Worm (Caenorhabditis elegans): ENCODE data around the gene subs-4.
A peak's percentile ranks its signal among the peaks of the same experiment; 100 is the strongest.

subs-4 gene

DNA sequence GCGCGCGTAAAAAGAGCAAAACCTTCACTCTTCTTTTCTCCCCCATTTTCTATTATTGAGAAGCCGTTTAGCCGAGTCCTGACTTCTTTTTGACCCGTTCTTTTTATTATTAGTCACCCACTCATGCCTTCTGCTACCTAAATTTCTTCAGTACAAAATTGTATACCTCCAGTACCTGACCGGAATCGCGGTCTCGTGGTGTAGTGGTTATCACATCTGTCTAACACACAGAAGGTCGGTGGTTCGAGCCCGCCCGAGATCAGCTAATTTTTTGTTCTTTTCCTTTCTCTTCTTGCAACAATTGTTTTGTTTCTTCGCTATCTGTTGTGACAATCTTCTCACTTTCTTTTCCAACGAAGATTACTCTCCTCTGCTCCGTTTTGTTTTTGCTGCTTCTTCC lies 29.2 kb upstream of the subs-4 start (continued):
- TF ChIP-seq lin-54 (GFP tag; optimal IDR thresholded peaks at IDR 0.05) (peak; percentile 46), nfyb-1 (GFP tag; IDR thresholded peaks at IDR 0.05) (peak; percentile 25; the same call in 1 of the 2 replicates), ama-1 (optimal IDR thresholded peaks at IDR 0.05) (no peak), ama-1 (GFP tag; optimal IDR thresholded peaks at IDR 0.05) (peak in 1 of 2 experiments; percentile 51), nhr-90 (tag; optimal IDR thresholded peaks at IDR 0.05) (peak; percentile 37), Y56A3A.18 (GFP tag; IDR thresholded peaks at IDR 0.05) (0 out of 2 replicates have a peak, but pooled peaks have one; percentile 54), cebp-1 (GFP tag; IDR thresholded peaks at IDR 0.05) (no peak), cebp-1 (tag; optimal IDR thresholded peaks at IDR 0.05) (peak; percentile 32), D2030.7 (GFP tag; IDR thresholded peaks at IDR 0.05) (peak; percentile 73), mes-4 (tag; optimal IDR thresholded peaks at IDR 0.05) (no peak), chd-7 (tag; optimal IDR thresholded peaks at IDR 0.05) (peak; percentile 44), ceh-27 (GFP tag; optimal IDR thresholded peaks at IDR 0.05) (peak; percentile 41), nfya-2 (GFP tag; IDR thresholded peaks at IDR 0.05) (no peak), attf-5 (GFP tag; optimal IDR thresholded peaks at IDR 0.05) (peak; percentile 30), ztf-25 (GFP tag; IDR thresholded peaks at IDR 0.05) (0 out of 2 replicates have a peak, but pooled peaks have one; percentile 63)

DNA sequence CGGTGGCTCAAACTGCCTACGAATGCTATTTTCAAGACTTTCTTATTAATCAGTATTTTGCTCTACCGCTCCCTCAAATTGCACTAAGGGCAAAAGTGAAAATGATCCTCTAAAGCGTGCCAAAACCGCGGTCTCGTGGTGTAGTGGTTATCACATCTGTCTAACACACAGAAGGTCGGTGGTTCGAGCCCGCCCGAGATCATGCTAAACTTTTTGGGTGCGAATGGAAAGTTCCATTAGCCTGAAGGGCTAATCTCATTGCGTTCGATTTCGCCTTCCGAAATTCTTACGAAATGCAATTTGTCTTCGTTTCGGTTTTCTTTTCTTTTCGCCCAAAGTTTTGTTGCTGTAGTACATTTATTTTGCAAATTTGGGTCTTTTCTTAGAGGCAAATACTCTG lies 28.5 kb upstream of the subs-4 start:
- TF ChIP-seq B0261.1 (tag; optimal IDR thresholded peaks at IDR 0.05) (peak; percentile 63), F39B2.1 (GFP tag; IDR thresholded peaks at IDR 0.05) (no peak), ceh-58 (GFP tag; IDR thresholded peaks at IDR 0.05) (no peak), Y56A3A.18 (GFP tag; IDR thresholded peaks at IDR 0.05) (0 out of 2 replicates have a peak, but pooled peaks have one; percentile 17), akir-1 (GFP tag; optimal IDR thresholded peaks at IDR 0.05) (no peak), ZK185.1 (tag; optimal IDR thresholded peaks at IDR 0.05; ENCODE audit: poor library complexity, severe bottlenecking) (peak; percentile 16), ama-1 (optimal IDR thresholded peaks at IDR 0.05) (no peak), ama-1 (GFP tag; optimal IDR thresholded peaks at IDR 0.05) (peak in 1 of 2 experiments; percentile 21), lsy-27 (tag; optimal IDR thresholded peaks at IDR 0.05; ENCODE audit: borderline replicate concordance, insufficient read depth) (peak; percentile 58), unc-130 (GFP tag; optimal IDR thresholded peaks at IDR 0.05) (no peak), nfya-1 (tag; optimal IDR thresholded peaks at IDR 0.05; ENCODE audit: borderline replicate concordance, insufficient read depth) (no peak), Y53G8AR.9 (GFP tag; conservative IDR thresholded peaks at IDR 0.05) (no peak), hmg-20 (GFP tag; IDR thresholded peaks at IDR 0.05) (no peak), D2030.7 (GFP tag; IDR thresholded peaks at IDR 0.05) (peak; percentile 69), rec-8 (tag; optimal IDR thresholded peaks at IDR 0.05) (no peak), atf-7 (tag; optimal IDR thresholded peaks at IDR 0.05) (no peak), ztf-25 (GFP tag; IDR thresholded peaks at IDR 0.05) (peak; percentile 72), snpc-4 (GFP tag; optimal IDR thresholded peaks at IDR 0.05) (no peak), snpc-4 (tag; optimal IDR thresholded peaks at IDR 0.05) (peak in 2 of 4 experiments; percentile 56 to 61), F52B5.7 (tag; optimal IDR thresholded peaks at IDR 0.05) (peak; percentile 51), tbp1 (GFP tag; optimal IDR thresholded peaks at IDR 0.05) (peak; percentile 86), madf-10 (tag; optimal IDR thresholded peaks at IDR 0.05) (peak; percentile 4), cebp-1 (GFP tag; IDR thresholded peaks at IDR 0.05) (no peak), cebp-1 (tag; optimal IDR thresholded peaks at IDR 0.05) (peak; percentile 50), nhr-179 (tag; optimal IDR thresholded peaks at IDR 0.05) (no peak), dox-1 (GFP tag; IDR thresholded peaks at IDR 0.05) (peak; percentile 54; the same call in 1 of the 2 replicates), Y95B8A.8 (GFP tag; IDR thresholded peaks at IDR 0.05) (no peak), F57A8.1 (GFP tag; optimal IDR thresholded peaks at IDR 0.05) (no peak), attf-3 (GFP tag; conservative IDR thresholded peaks at IDR 0.05) (no peak), rpc-1 (optimal IDR thresholded peaks at IDR 0.05) (peak; percentile 65), rpc-1 (tag; optimal IDR thresholded peaks at IDR 0.05) (peak; percentile 72), lin-26 (GFP tag; IDR thresholded peaks at IDR 0.05) (peak; percentile 81), hsf-1 (GFP tag; IDR thresholded peaks at IDR 0.05) (no peak), T26A5.8 (tag; optimal IDR thresholded peaks at IDR 0.05) (no peak), madf-6 (GFP tag; IDR thresholded peaks at IDR 0.05) (0 out of 2 replicates have a peak, but pooled peaks have one; percentile 38), lin-54 (GFP tag; optimal IDR thresholded peaks at IDR 0.05) (peak; percentile 29), F33H1.4 (GFP tag; IDR thresholded peaks at IDR 0.05) (0 out of 2 replicates have a peak, but pooled peaks have one; percentile 23), F55B11.4 (tag; optimal IDR thresholded peaks at IDR 0.05; ENCODE audit: borderline replicate concordance, insufficient read depth) (no peak), F49E8.2 (tag; optimal IDR thresholded peaks at IDR 0.05; ENCODE audit: insufficient read depth) (peak; percentile 30)
